Fruit fly (Drosophila melanogaster) whole organism, prepupa: ENCODE results near the gene CG11779.
A peak's percentile ranks its signal among the peaks of the same experiment; 100 is the strongest.

Experiments
- Blimp-1 ChIP-seq: fragments of 200-800 bp; sonication (Bioruptor generic); optimal IDR thresholded peaks from 3 replicates; lab custom pipeline; 2017; ENCODE audit warnings: missing biosample characterization, missing genetic modification characterization, mild to moderate bottlenecking, moderate library complexity, missing genetic modification reagents
- CG10631 ChIP-seq: fragments of 200-800 bp; sonication (Bioruptor generic); optimal IDR thresholded peaks from 2 replicates; lab custom pipeline; 2016; ENCODE audit warnings: missing biosample characterization, missing genetic modification characterization
- CG10669 ChIP-seq: fragments of 200-800 bp; sonication (Bioruptor generic); optimal IDR thresholded peaks from 3 replicates; lab custom pipeline; 2018; ENCODE audit warnings: missing biosample characterization, mild to moderate bottlenecking, missing genetic modification characterization, moderate library complexity
- CG11294 ChIP-seq: fragments of 200-800 bp; sonication (Bioruptor generic); IDR thresholded peaks from 2 replicates; pipeline ENCODE4 v1.3.6; 2022; ENCODE audit warnings: missing biosample characterization, missing genetic modification characterization
- CG11762 ChIP-seq: fragments of 200-800 bp; sonication (Bioruptor generic); optimal IDR thresholded peaks from 3 replicates; lab custom pipeline; 2016; ENCODE audit warnings: missing biosample characterization, missing genetic modification characterization; ENCODE audit not compliant: insufficient read depth
- CG11902 ChIP-seq: fragments of 200-800 bp; sonication (Bioruptor generic); optimal IDR thresholded peaks from 3 replicates; lab custom pipeline; 2016; ENCODE audit warnings: missing biosample characterization, missing genetic modification characterization
- CG15336 ChIP-seq: fragments of 200-800 bp; sonication (Bioruptor generic); IDR thresholded peaks from 2 replicates; pipeline ENCODE4 v1.3.6; 2022; ENCODE audit warnings: missing biosample characterization, missing genetic modification characterization
- CG1621 ChIP-seq: fragments of 200-800 bp; sonication (Bioruptor generic); optimal IDR thresholded peaks from 3 replicates; lab custom pipeline; 2018; ENCODE audit warnings: missing biosample characterization, mild to moderate bottlenecking, missing genetic modification characterization
- CG16779 ChIP-seq: fragments of 200-800 bp; sonication (Bioruptor generic); optimal IDR thresholded peaks from 3 replicates; lab custom pipeline; 2017; ENCODE audit warnings: missing biosample characterization, mild to moderate bottlenecking, missing genetic modification characterization
- CG3032 ChIP-seq: fragments of 200-800 bp; optimal IDR thresholded peaks from 2 replicates; lab custom pipeline; 2019; ENCODE audit warnings: missing biosample characterization, mild to moderate bottlenecking, missing genetic modification characterization, moderate library complexity
- CG32006 ChIP-seq: fragments of 200-800 bp; sonication (Bioruptor generic); optimal IDR thresholded peaks from 3 replicates; lab custom pipeline; 2017; ENCODE audit warnings: missing biosample characterization, mild to moderate bottlenecking, missing genetic modification characterization
- CG34406 ChIP-seq: fragments of 200-800 bp; sonication (Bioruptor generic); optimal IDR thresholded peaks from 3 replicates; lab custom pipeline; 2016; ENCODE audit warnings: missing biosample characterization, missing genetic modification characterization
- CG3919 ChIP-seq: fragments of 200-800 bp; sonication (Bioruptor generic); optimal IDR thresholded peaks from 3 replicates; lab custom pipeline; 2016; ENCODE audit warnings: missing biosample characterization, missing genetic modification characterization
- CG4318 ChIP-seq: fragments of 200-800 bp; sonication (Bioruptor generic); optimal IDR thresholded peaks from 3 replicates; lab custom pipeline; 2017; ENCODE audit warnings: missing biosample characterization, mild to moderate bottlenecking, missing genetic modification characterization
- CG6276 ChIP-seq: fragments of 200-800 bp; sonication (Bioruptor generic); optimal IDR thresholded peaks from 2 replicates; lab custom pipeline; 2017; ENCODE audit warnings: missing biosample characterization, mild to moderate bottlenecking, missing genetic modification characterization
- CG6792 ChIP-seq: fragments of 200-800 bp; sonication (Bioruptor generic); optimal IDR thresholded peaks from 3 replicates; lab custom pipeline; 2016; ENCODE audit warnings: missing biosample characterization, missing genetic modification characterization
- CG8119 ChIP-seq: fragments of 200-800 bp; sonication (Bioruptor generic); IDR thresholded peaks from 3 replicates; pipeline ENCODE4 v1.3.6; 2022; ENCODE audit warnings: missing biosample characterization, missing genetic modification characterization
- CG8319 ChIP-seq: fragments of 200-800 bp; sonication (Bioruptor generic); optimal IDR thresholded peaks from 3 replicates; lab custom pipeline; 2016; ENCODE audit warnings: missing biosample characterization, missing genetic modification characterization
- CG8632 ChIP-seq: fragments of 200-800 bp; sonication (Bioruptor generic); optimal IDR thresholded peaks from 3 replicates; lab custom pipeline; 2016; ENCODE audit warnings: missing biosample characterization, missing genetic modification characterization
- CG9139 ChIP-seq: fragments of 200-800 bp; sonication (Bioruptor generic); optimal IDR thresholded peaks from 3 replicates; lab custom pipeline; 2017; ENCODE audit warnings: missing biosample characterization, mild to moderate bottlenecking, missing genetic modification characterization
- Eip75B ChIP-seq: fragments of 200-800 bp; sonication (Bioruptor generic); optimal IDR thresholded peaks from 3 replicates; lab custom pipeline; 2016; ENCODE audit warnings: missing biosample characterization, missing genetic modification characterization
- Eip78C ChIP-seq: fragments of 200-800 bp; sonication (Bioruptor generic); peaks from one replicate; lab custom pipeline; 2016; ENCODE audit warnings: missing biosample characterization, missing genetic modification characterization
- Ets21C ChIP-seq: fragments of 200-800 bp; sonication (Bioruptor generic); optimal IDR thresholded peaks from 3 replicates; lab custom pipeline; 2016; ENCODE audit warnings: missing biosample characterization, missing genetic modification characterization
- Ets96B ChIP-seq: fragments of 200-800 bp; optimal IDR thresholded peaks from 2 replicates; lab custom pipeline; 2019; ENCODE audit warnings: missing biosample characterization, mild to moderate bottlenecking, missing genetic modification characterization, moderate library complexity
- Gug ChIP-seq: fragments of 200-800 bp; sonication (Bioruptor generic); IDR thresholded peaks from 2 replicates; pipeline ENCODE4 v1.3.6; 2022; ENCODE audit warnings: missing biosample characterization, missing genetic modification characterization
- Hr38 ChIP-seq: sonication (Bioruptor generic); optimal IDR thresholded peaks from 2 replicates; lab custom pipeline; 2016; ENCODE audit warnings: missing biosample characterization, missing genetic modification characterization
- Hr39 ChIP-seq: fragments of 200-800 bp; sonication (Bioruptor generic); optimal IDR thresholded peaks from 2 replicates; lab custom pipeline; 2016; ENCODE audit warnings: missing biosample characterization, missing genetic modification characterization
- Hr4 ChIP-seq: fragments of 200-800 bp; sonication (Bioruptor generic); optimal IDR thresholded peaks from 3 replicates; lab custom pipeline; 2016; ENCODE audit warnings: missing biosample characterization, missing genetic modification characterization
- Met ChIP-seq: fragments of 200-800 bp; sonication (Bioruptor generic); optimal IDR thresholded peaks from 3 replicates; lab custom pipeline; 2016; ENCODE audit warnings: missing biosample characterization, missing genetic modification characterization
- OdsH ChIP-seq: fragments of 200-800 bp; sonication (Bioruptor generic); optimal IDR thresholded peaks from 3 replicates; lab custom pipeline; 2016; ENCODE audit warnings: missing biosample characterization, missing genetic modification characterization
- Sox102F ChIP-seq: fragments of 200-800 bp; sonication (Bioruptor generic); optimal IDR thresholded peaks from 2 replicates; lab custom pipeline; 2016; ENCODE audit warnings: missing biosample characterization, mild to moderate bottlenecking, missing genetic modification characterization
- Sox14 ChIP-seq: fragments of 200-800 bp; sonication (Bioruptor generic); optimal IDR thresholded peaks from 3 replicates; lab custom pipeline; 2016; ENCODE audit warnings: missing biosample characterization, missing genetic modification characterization
- Sox15 ChIP-seq: fragments of 200-800 bp; sonication (Bioruptor generic); optimal IDR thresholded peaks from 3 replicates; lab custom pipeline; 2016; ENCODE audit warnings: missing biosample characterization, missing genetic modification characterization
- achi ChIP-seq: fragments of 200-800 bp; sonication (Bioruptor generic); optimal IDR thresholded peaks from 3 replicates; lab custom pipeline; 2016; ENCODE audit warnings: missing biosample characterization, missing genetic modification characterization
- acj6 ChIP-seq: fragments of 200-800 bp; sonication (Bioruptor generic); optimal IDR thresholded peaks from 3 replicates; lab custom pipeline; 2016; ENCODE audit warnings: missing biosample characterization, missing genetic modification characterization
- cyc ChIP-seq: fragments of 200-800 bp; sonication (Bioruptor generic); optimal IDR thresholded peaks from 3 replicates; lab custom pipeline; 2016; ENCODE audit warnings: missing biosample characterization, missing genetic modification characterization
- dac ChIP-seq: fragments of 200-800 bp; sonication (Bioruptor generic); optimal IDR thresholded peaks from 2 replicates; lab custom pipeline; 2017; ENCODE audit warnings: missing biosample characterization, mild to moderate bottlenecking, missing genetic modification characterization
- esn ChIP-seq: fragments of 200-800 bp; sonication (Bioruptor generic); optimal IDR thresholded peaks from 2 replicates; lab custom pipeline; 2016; ENCODE audit warnings: missing biosample characterization, mild to moderate bottlenecking, missing genetic modification characterization, moderate library complexity
- fd59A ChIP-seq: fragments of 200-800 bp; sonication (Bioruptor generic); optimal IDR thresholded peaks from 2 replicates; lab custom pipeline; 2017; ENCODE audit warnings: missing biosample characterization, mild to moderate bottlenecking, missing genetic modification characterization, missing genetic modification reagents
- fd85E ChIP-seq: fragments of 200-800 bp; sonication (Bioruptor generic); optimal IDR thresholded peaks from 3 replicates; lab custom pipeline; 2016; ENCODE audit warnings: missing biosample characterization, missing genetic modification characterization
- fkh ChIP-seq: fragments of 200-800 bp; sonication (Bioruptor generic); optimal IDR thresholded peaks from 3 replicates; lab custom pipeline; 2017; ENCODE audit warnings: missing biosample characterization, mild to moderate bottlenecking, missing genetic modification characterization, moderate library complexity
- net ChIP-seq: fragments of 200-800 bp; sonication (Bioruptor generic); optimal IDR thresholded peaks from 3 replicates; lab custom pipeline; 2016; ENCODE audit warnings: missing biosample characterization, missing genetic modification characterization
- salr ChIP-seq, 2 experiments: fragments of 200-800 bp; sonication (Bioruptor generic); optimal IDR thresholded peaks; 3 replicates each; lab custom pipeline; 2016 to 2018; ENCODE audit warnings: missing biosample characterization in 2 of 2, missing genetic modification characterization in 2 of 2, mild to moderate bottlenecking in 1 of 2
- spab ChIP-seq: fragments of 200-800 bp; sonication (Bioruptor generic); optimal IDR thresholded peaks from 2 replicates; lab custom pipeline; 2017; ENCODE audit warnings: missing biosample characterization, mild to moderate bottlenecking, missing genetic modification characterization, missing genetic modification reagents
- ss ChIP-seq, 2 experiments: fragments of 200-800 bp; sonication (Bioruptor generic); optimal IDR thresholded peaks; 2 replicates in 1 of 2; 3 replicates in 1 of 2; lab custom pipeline; 2017 to 2018; ENCODE audit warnings: mild to moderate bottlenecking in 2 of 2, missing biosample characterization in 2 of 2, missing genetic modification characterization in 2 of 2, moderate library complexity in 1 of 2
- topi ChIP-seq: fragments of 200-800 bp; sonication (Bioruptor generic); optimal IDR thresholded peaks from 3 replicates; lab custom pipeline; 2016; ENCODE audit warnings: missing biosample characterization, missing genetic modification characterization
- vri ChIP-seq: fragments of 200-800 bp; sonication (Bioruptor generic); optimal IDR thresholded peaks from 3 replicates; lab custom pipeline; 2016; ENCODE audit warnings: missing biosample characterization, mild to moderate bottlenecking, missing genetic modification characterization

Gene CG11779

DNA sequence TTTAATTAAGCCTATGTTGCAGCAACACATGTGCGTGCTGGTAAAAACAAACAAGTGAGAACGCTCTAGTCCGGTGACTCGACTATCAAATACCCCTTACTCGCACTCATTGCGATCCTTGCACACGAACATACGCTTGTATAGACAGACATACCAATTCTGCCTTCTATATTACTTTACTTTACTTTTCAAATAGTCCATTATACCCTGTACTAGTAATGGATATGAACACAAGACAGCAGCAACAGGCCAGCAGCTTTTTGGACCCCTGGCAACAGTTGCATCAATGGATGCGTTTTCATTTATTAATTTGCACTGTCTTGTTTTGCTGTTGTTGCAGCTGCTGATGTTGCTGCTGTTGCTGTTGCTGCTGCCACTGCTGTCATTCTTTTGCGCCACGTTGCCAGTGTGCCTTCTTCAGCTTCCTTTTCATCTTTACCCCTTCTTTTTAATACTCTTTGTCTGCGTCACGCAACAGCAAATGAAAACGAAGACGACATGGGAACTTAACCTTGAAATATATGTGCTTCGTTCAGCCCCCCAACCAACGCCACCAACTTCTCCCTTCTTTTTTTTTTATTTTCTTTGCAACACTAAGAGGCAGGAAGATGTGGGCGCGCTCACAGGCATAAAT is 41.1 kb downstream of the CG11779 start (continued):
- TF ChIP-seq CG16779 (tag; lab: Kevin White, UChicago) (peak; percentile 64), CG6792 (GFP tag; lab: Kevin White, UChicago) (peak; percentile 89), CG10669 (GFP tag; lab: Kevin White, UChicago) (peak; percentile 86), Ets96B (tag; lab: Kevin White, UChicago) (peak; percentile 87), CG10631 (GFP tag; lab: Kevin White, UChicago) (peak; percentile 90), achi (peak; percentile 85), CG11294 (GFP tag; lab: Robert Waterston, UW) (peak; percentile 71), salr (GFP tag; optimal IDR thresholded peaks at IDR 0.05; lab: Kevin White, UChicago) (peak; percentile 41 to 76), Eip75B (GFP tag; lab: Kevin White, UChicago) (peak; percentile 90)

dm6 chr3R:19113836-19114235 is 45.8 kb downstream of the CG11779 start:
- no peak for TF ChIP-seq ss (GFP tag; optimal IDR thresholded peaks at IDR 0.05; lab: Kevin White, UChicago)
- TF ChIP-seq CG15336 (GFP tag; lab: Robert Waterston, UW): no peak
- TF ChIP-seq Eip75B (GFP tag; lab: Kevin White, UChicago): peak; percentile 56
- peak; percentile 47 for TF ChIP-seq CG6792 (GFP tag; lab: Kevin White, UChicago)
- no peak for TF ChIP-seq CG1621 (tag; lab: Kevin White, UChicago)
- peak; percentile 3 for TF ChIP-seq Blimp-1 (GFP tag; lab: Kevin White, UChicago)
- TF ChIP-seq Hr4 (GFP tag; lab: Kevin White, UChicago): peak; percentile 32
- TF ChIP-seq Ets96B (tag; lab: Kevin White, UChicago): no peak
- no peak for TF ChIP-seq CG11762 (GFP tag; lab: Kevin White, UChicago)
- no peak for TF ChIP-seq CG11294 (GFP tag; lab: Robert Waterston, UW)
- peak; percentile 27 for TF ChIP-seq CG8319 (GFP tag; lab: Kevin White, UChicago)
- peak; percentile 56 for TF ChIP-seq CG34406 (GFP tag; lab: Kevin White, UChicago)
- peak; percentile 49 for TF ChIP-seq CG3919
- no peak for TF ChIP-seq salr (GFP tag; optimal IDR thresholded peaks at IDR 0.05; lab: Kevin White, UChicago)
- peak; percentile 77 for TF ChIP-seq esn (GFP tag; lab: Kevin White, UChicago)
- peak; percentile 56 for TF ChIP-seq Ets21C (GFP tag; lab: Kevin White, UChicago)
- no peak for TF ChIP-seq CG10669 (GFP tag; lab: Kevin White, UChicago)
- TF ChIP-seq Hr38 (GFP tag; lab: Kevin White, UChicago): no peak
- peak; percentile 33 for TF ChIP-seq CG10631 (GFP tag; lab: Kevin White, UChicago)
- no peak for TF ChIP-seq Gug
- TF ChIP-seq vri (GFP tag; lab: Kevin White, UChicago): peak; percentile 28
- TF ChIP-seq achi: peak; percentile 38
- no peak for TF ChIP-seq fkh (GFP tag; lab: Kevin White, UChicago)
- no peak for TF ChIP-seq fd85E (GFP tag; lab: Kevin White, UChicago)
- peak; percentile 78 for TF ChIP-seq Hr39 (GFP tag; lab: Kevin White, UChicago)
- 0 out of 3 replicates have a peak, but pooled peaks have one; percentile 22 for TF ChIP-seq CG8119 (GFP tag; lab: Robert Waterston, UW)
- no peak for TF ChIP-seq CG9139 (GFP tag; lab: Kevin White, UChicago)
- peak; percentile 64 for TF ChIP-seq topi
- no peak for TF ChIP-seq fd59A (GFP tag; lab: Kevin White, UChicago)
- TF ChIP-seq Sox102F (GFP tag; lab: Kevin White, UChicago): peak; percentile 77
- peak; percentile 58 for TF ChIP-seq CG32006 (GFP tag; lab: Kevin White, UChicago)
- TF ChIP-seq CG3032 (tag; lab: Kevin White, UChicago): no peak
- TF ChIP-seq CG8632: peak; percentile 34
- no peak for TF ChIP-seq CG6276 (GFP tag; lab: Kevin White, UChicago)
- peak; percentile 40 for TF ChIP-seq Sox15 (GFP tag; lab: Kevin White, UChicago)
- peak; percentile 81 for TF ChIP-seq Eip78C (GFP tag; lab: Kevin White, UChicago)
- TF ChIP-seq CG16779 (tag; lab: Kevin White, UChicago): no peak
- TF ChIP-seq CG11902: peak; percentile 49
- peak; percentile 60 for TF ChIP-seq OdsH (GFP tag; lab: Kevin White, UChicago)
- TF ChIP-seq Met (GFP tag; lab: Kevin White, UChicago): peak; percentile 73
- TF ChIP-seq Sox14 (GFP tag; lab: Kevin White, UChicago): peak; percentile 39
- TF ChIP-seq CG4318: peak; percentile 30
- TF ChIP-seq acj6 (GFP tag; lab: Kevin White, UChicago): peak; percentile 66
- peak; percentile 61 for TF ChIP-seq cyc
- TF ChIP-seq net (GFP tag; lab: Kevin White, UChicago): peak; percentile 32
- TF ChIP-seq dac (GFP tag; lab: Kevin White, UChicago): no peak
- TF ChIP-seq spab (GFP tag; lab: Kevin White, UChicago): no peak
